Worm (Caenorhabditis elegans) whole organism, mixed stage, embryonic: ENCODE results near the gene eng-1.
A peak's percentile ranks its signal among the peaks of the same experiment; 100 is the strongest.

Experiments
- M03D4.4 ChIP-seq: sonication (generic microtip); optimal IDR thresholded peaks from 2 replicates; lab custom pipeline; 2017; ENCODE audit warnings: mild to moderate bottlenecking, missing genetic modification characterization, missing compliant biosample characterization
- bed-3 ChIP-seq: fragments of 200-800 bp; sonication (Bioruptor generic); optimal IDR thresholded peaks from 3 replicates; lab custom pipeline; 2018; ENCODE audit warnings: mild to moderate bottlenecking, missing genetic modification characterization, moderate library complexity, missing compliant biosample characterization
- blmp-1 ChIP-seq: fragments of 150-350 bp; optimal IDR thresholded peaks from 2 replicates; lab custom pipeline; 2014; ENCODE audit warnings: missing biosample characterization, missing genetic modification characterization
- ceh-39 ChIP-seq: fragments of 150-350 bp; optimal IDR thresholded peaks from 2 replicates; lab custom pipeline; 2014; ENCODE audit warnings: missing biosample characterization, missing genetic modification characterization
- ceh-43 ChIP-seq: fragments of 200-800 bp; sonication (Bioruptor generic); optimal IDR thresholded peaks from 2 replicates; lab custom pipeline; 2018; ENCODE audit warnings: mild to moderate bottlenecking, missing genetic modification characterization, moderate library complexity, missing compliant biosample characterization
- ceh-83 ChIP-seq: fragments of 200-800 bp; sonication (Bioruptor generic); optimal IDR thresholded peaks from 2 replicates; lab custom pipeline; 2018; ENCODE audit warnings: mild to moderate bottlenecking, missing genetic modification characterization, missing compliant biosample characterization
- ces-1 ChIP-seq: fragments of 150-350 bp; optimal IDR thresholded peaks from 2 replicates; lab custom pipeline; 2014; ENCODE audit warnings: missing biosample characterization, missing genetic modification reagents, missing genetic modification characterization
- cnd-1 ChIP-seq: fragments of 200-800 bp; sonication (Bioruptor generic); optimal IDR thresholded peaks from 2 replicates; lab custom pipeline; 2018; ENCODE audit warnings: mild to moderate bottlenecking, missing genetic modification characterization, missing compliant biosample characterization
- elt-1 ChIP-seq: sonication (generic microtip); optimal IDR thresholded peaks from 2 replicates; lab custom pipeline; 2017; ENCODE audit warnings: missing genetic modification characterization, mild to moderate bottlenecking, missing compliant biosample characterization, antibody characterized with exemption, moderate library complexity, borderline replicate concordance; ENCODE audit not compliant: insufficient read depth
- elt-3 ChIP-seq: fragments of 150-350 bp; optimal IDR thresholded peaks from 2 replicates; lab custom pipeline; 2014; ENCODE audit warnings: missing biosample characterization, missing genetic modification characterization
- flh-1 ChIP-seq: fragments of 200-800 bp; sonication (Bioruptor generic); optimal IDR thresholded peaks from 2 replicates; lab custom pipeline; 2018; ENCODE audit warnings: mild to moderate bottlenecking, missing genetic modification characterization, moderate library complexity, missing compliant biosample characterization
- ham-2 ChIP-seq: fragments of 200-800 bp; sonication (Bioruptor generic); optimal IDR thresholded peaks from 2 replicates; lab custom pipeline; 2018; ENCODE audit warnings: mild to moderate bottlenecking, missing genetic modification characterization, missing compliant biosample characterization
- hlh-1 ChIP-seq: fragments of 150-350 bp; optimal IDR thresholded peaks from 2 replicates; lab custom pipeline; 2014; ENCODE audit warnings: missing biosample characterization, missing genetic modification reagents, missing genetic modification characterization
- lin-13 ChIP-seq: fragments of 150-350 bp; optimal IDR thresholded peaks from 2 replicates; lab custom pipeline; 2014; ENCODE audit warnings: missing biosample characterization, missing genetic modification characterization
- lin-32 ChIP-seq: fragments of 200-800 bp; sonication (Bioruptor generic); optimal IDR thresholded peaks from 2 replicates; lab custom pipeline; 2018; ENCODE audit warnings: mild to moderate bottlenecking, missing genetic modification characterization, missing compliant biosample characterization
- lsy-2 ChIP-seq: fragments of 150-350 bp; optimal IDR thresholded peaks from 2 replicates; lab custom pipeline; 2014; ENCODE audit warnings: missing biosample characterization, missing genetic modification characterization
- mab-5 ChIP-seq: fragments of 150-350 bp; optimal IDR thresholded peaks from 2 replicates; lab custom pipeline; 2014; ENCODE audit warnings: missing biosample characterization, missing genetic modification characterization
- mep-1 ChIP-seq: fragments of 150-350 bp; optimal IDR thresholded peaks from 2 replicates; lab custom pipeline; 2017; ENCODE audit warnings: missing biosample characterization, missing genetic modification reagents, missing genetic modification characterization, inconsistent platforms
- mls-2 ChIP-seq: sonication (generic microtip); optimal IDR thresholded peaks from 2 replicates; lab custom pipeline; 2016; ENCODE audit warnings: mild to moderate bottlenecking, missing genetic modification characterization, moderate library complexity, missing compliant biosample characterization
- nhr-12 ChIP-seq: fragments of 150-350 bp; optimal IDR thresholded peaks from 2 replicates; lab custom pipeline; 2014; ENCODE audit warnings: missing biosample characterization, missing genetic modification characterization
- nhr-2 ChIP-seq: fragments of 150-350 bp; optimal IDR thresholded peaks from 2 replicates; lab custom pipeline; 2014; ENCODE audit warnings: missing biosample characterization, missing genetic modification characterization
- nhr-237 ChIP-seq: fragments of 150-350 bp; optimal IDR thresholded peaks from 2 replicates; lab custom pipeline; 2014; ENCODE audit warnings: missing biosample characterization, missing genetic modification characterization
- nhr-28 ChIP-seq: fragments of 150-350 bp; optimal IDR thresholded peaks from 2 replicates; lab custom pipeline; 2014; ENCODE audit warnings: missing biosample characterization, missing genetic modification characterization
- nhr-76 ChIP-seq: sonication (generic microtip); optimal IDR thresholded peaks from 2 replicates; lab custom pipeline; 2017; ENCODE audit warnings: missing biosample characterization, missing genetic modification characterization
- pha-4 ChIP-seq: fragments of 150-350 bp; optimal IDR thresholded peaks from 2 replicates; lab custom pipeline; 2018; ENCODE audit warnings: missing biosample characterization, missing genetic modification reagents, missing genetic modification characterization
- sem-2 ChIP-seq: fragments of 200-800 bp; sonication (Bioruptor generic); optimal IDR thresholded peaks from 2 replicates; lab custom pipeline; 2018; ENCODE audit warnings: mild to moderate bottlenecking, missing genetic modification characterization, missing compliant biosample characterization
- snpc-4 ChIP-seq: fragments of 150-350 bp; optimal IDR thresholded peaks from 2 replicates; lab custom pipeline; 2014; ENCODE audit warnings: missing biosample characterization, missing genetic modification characterization
- sptf-1 ChIP-seq: sonication (generic microtip); optimal IDR thresholded peaks from 2 replicates; lab custom pipeline; 2017; ENCODE audit warnings: mild to moderate bottlenecking, missing genetic modification characterization, moderate library complexity, missing compliant biosample characterization
- unc-120 ChIP-seq: sonication (generic microtip); optimal IDR thresholded peaks from 2 replicates; lab custom pipeline; 2017; ENCODE audit warnings: missing genetic modification characterization, missing compliant biosample characterization; ENCODE audit not compliant: poor library complexity, severe bottlenecking
- unc-39 ChIP-seq: fragments of 150-350 bp; optimal IDR thresholded peaks from 2 replicates; lab custom pipeline; 2014; ENCODE audit warnings: missing biosample characterization, missing genetic modification characterization
- zip-8 ChIP-seq: fragments of 150-350 bp; optimal IDR thresholded peaks from 2 replicates; lab custom pipeline; 2014; ENCODE audit warnings: missing biosample characterization, missing genetic modification characterization

The eng-1 gene

ce11 chrIII:5859008-5859407 is 9.3 kb downstream of the eng-1 start, which contains the start of gene dpf-4:
dpf-4 (plus strand) TSS chrIII:5859308.
- TF ChIP-seq cnd-1 (tag; lab: Kevin White, UChicago) = no peak
- no peak for TF ChIP-seq nhr-76 (tag; lab: Kevin White, UChicago)
- no peak for TF ChIP-seq mls-2 (tag; lab: Kevin White, UChicago)
- TF ChIP-seq sptf-1 (tag; lab: Kevin White, UChicago) = no peak
- TF ChIP-seq sem-2 (GFP tag; lab: Kevin White, UChicago) = no peak
- TF ChIP-seq nhr-12 = no peak
- TF ChIP-seq nhr-2 = no peak

DNA sequence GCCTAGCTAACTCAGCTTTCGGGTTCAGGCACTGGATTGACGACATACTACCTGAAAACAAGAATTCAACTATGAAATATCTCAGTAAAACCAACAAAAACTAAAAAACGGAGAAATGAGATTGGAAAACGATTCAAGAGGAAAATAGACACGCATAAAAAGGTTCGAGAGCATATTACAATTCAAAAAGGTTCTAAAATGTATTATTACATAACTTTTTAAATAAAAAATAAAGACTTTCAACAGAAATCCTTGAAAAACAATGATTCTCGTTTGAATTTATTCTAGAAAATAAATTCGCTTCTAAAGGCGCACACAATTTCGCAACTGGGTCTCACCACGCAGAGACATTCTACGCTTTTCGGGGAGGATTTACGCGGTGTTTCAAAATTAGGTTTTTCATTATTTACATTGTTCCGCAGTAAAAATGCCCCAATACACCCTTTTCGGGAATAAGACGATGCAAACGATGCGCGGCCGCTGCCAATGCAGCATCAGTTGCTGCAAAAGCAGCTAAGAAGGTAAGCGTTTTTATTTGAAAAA is 12.6 kb downstream of the eng-1 start, which contains the start of the genes cct-6 and alh-9:
TSS of gene cct-6 (minus strand) at position 51 of the 543 bp plus-strand sequence.
TSS of gene alh-9 (plus strand) at position 382 of the 543 bp plus-strand sequence.
- no peak for TF ChIP-seq nhr-28 (tag; lab: Kevin White, UChicago)
- TF ChIP-seq bed-3 (GFP tag; lab: Kevin White, UChicago) = no peak
- no peak for TF ChIP-seq nhr-76 (tag; lab: Kevin White, UChicago)
- no peak for TF ChIP-seq elt-1
- TF ChIP-seq snpc-4 (tag; lab: Kevin White, UChicago) = no peak
- peak; percentile 89 for TF ChIP-seq mep-1
- TF ChIP-seq nhr-237 (tag; lab: Kevin White, UChicago) = peak; percentile 75
- peak; percentile 87 for TF ChIP-seq pha-4
- peak; percentile 83 for TF ChIP-seq lsy-2 (tag; lab: Kevin White, UChicago)
- no peak for TF ChIP-seq mls-2 (tag; lab: Kevin White, UChicago)
- no peak for TF ChIP-seq ceh-43 (GFP tag; lab: Kevin White, UChicago)
- peak; percentile 60 for TF ChIP-seq lin-13
- peak; percentile 44 for TF ChIP-seq ceh-39 (tag; lab: Kevin White, UChicago)
- peak; percentile 84 for TF ChIP-seq ces-1 (GFP tag; lab: Kevin White, UChicago)
- TF ChIP-seq M03D4.4 (tag; lab: Kevin White, UChicago) = no peak
- TF ChIP-seq sem-2 (GFP tag; lab: Kevin White, UChicago) = no peak
- no peak for TF ChIP-seq sptf-1 (tag; lab: Kevin White, UChicago)
- TF ChIP-seq blmp-1 (tag; lab: Kevin White, UChicago) = no peak
- TF ChIP-seq nhr-2 = no peak
- TF ChIP-seq hlh-1 (tag; lab: Kevin White, UChicago) = peak; percentile 49
- no peak for TF ChIP-seq lin-32 (GFP tag; lab: Kevin White, UChicago)
- TF ChIP-seq mab-5 (tag; lab: Kevin White, UChicago) = no peak
- peak; percentile 80 for TF ChIP-seq unc-120 (tag; lab: Kevin White, UChicago)

DNA sequence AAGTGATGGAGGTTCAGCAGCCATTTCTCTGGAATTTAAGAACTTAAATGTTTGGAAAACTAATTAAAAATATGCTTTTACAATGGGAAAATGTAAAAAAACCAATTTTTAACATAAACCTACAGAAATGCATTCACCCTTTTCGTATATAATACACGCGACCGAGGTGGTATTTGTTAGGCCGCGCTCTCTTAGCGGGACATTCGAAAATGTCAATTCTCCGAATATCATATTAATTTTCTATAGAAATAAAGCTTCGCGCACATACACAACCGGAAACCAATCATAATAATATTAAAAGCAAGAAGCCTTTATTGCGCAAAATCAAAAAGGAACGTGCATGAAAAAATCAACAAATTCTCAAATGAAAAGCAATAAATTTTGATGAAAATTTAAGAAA is 15.1 kb downstream of the eng-1 start, which contains the start of gene ddx-23:
TSS of gene ddx-23 (minus strand) at position 30 of the 400 bp plus-strand sequence.
- TF ChIP-seq ces-1 (GFP tag; lab: Kevin White, UChicago) (peak; percentile 57), zip-8 (tag; lab: Kevin White, UChicago) (no peak)
- TF ChIP-seq, all 35 proteins: peak for 1

ce11 chrIII:5846412-5846811 is 21.9 kb downstream of the eng-1 start:
- TF ChIP-seq ces-1 (GFP tag; lab: Kevin White, UChicago) (peak; percentile 39), ceh-83 (no peak)

- TF ChIP-seq unc-120 (tag; lab: Kevin White, UChicago) (no peak), ces-1 (GFP tag; lab: Kevin White, UChicago) (peak; percentile 85)
These were observed 22.8 kb downstream of the eng-1 start for ce11 chrIII:5845483-5845882.

DNA sequence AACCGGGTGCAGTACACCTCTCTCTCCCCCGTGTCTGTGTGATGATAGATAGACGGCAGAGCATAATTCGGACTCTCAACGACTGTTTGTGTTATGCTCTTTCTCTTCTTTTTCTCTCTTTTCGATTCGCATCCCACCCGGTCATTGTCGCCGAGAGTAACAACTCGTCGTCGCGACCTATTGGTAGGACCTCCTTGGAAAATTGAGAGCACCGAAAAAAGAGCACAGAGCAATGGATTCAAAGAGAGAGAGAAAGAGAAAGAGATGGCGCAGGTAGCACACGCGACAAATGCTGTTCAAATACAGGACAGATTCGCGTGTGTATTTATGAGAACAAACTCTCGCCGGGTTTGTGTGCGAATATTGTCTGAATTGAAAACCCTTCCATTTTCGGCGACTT is 24.6 kb downstream of the eng-1 start:
- TF ChIP-seq zip-8 (tag; lab: Kevin White, UChicago) = no peak
- no peak for TF ChIP-seq sptf-1 (tag; lab: Kevin White, UChicago)
- no peak for TF ChIP-seq nhr-237 (tag; lab: Kevin White, UChicago)
- TF ChIP-seq nhr-12 = no peak
- no peak for TF ChIP-seq nhr-2
- TF ChIP-seq elt-3 (tag; lab: Kevin White, UChicago) = no peak
- no peak for TF ChIP-seq unc-39
- TF ChIP-seq blmp-1 (tag; lab: Kevin White, UChicago) = no peak
- no peak for TF ChIP-seq ceh-43 (GFP tag; lab: Kevin White, UChicago)
- no peak for TF ChIP-seq ham-2 (GFP tag; lab: Kevin White, UChicago)
- no peak for TF ChIP-seq mep-1
- no peak for TF ChIP-seq lin-32 (GFP tag; lab: Kevin White, UChicago)
- TF ChIP-seq elt-1 = no peak
- no peak for TF ChIP-seq pha-4
- TF ChIP-seq cnd-1 (tag; lab: Kevin White, UChicago) = no peak
- TF ChIP-seq ceh-83 = no peak
- TF ChIP-seq flh-1 (GFP tag; lab: Kevin White, UChicago) = no peak
